Worm (Caenorhabditis elegans) whole organism, L2 larva: ENCODE results near the gene W05B10.4.
A peak's percentile ranks its signal among the peaks of the same experiment; 100 is the strongest.

ENCODE experiments used
- C34F6.9 ChIP-seq: fragments of 150-350 bp; optimal IDR thresholded peaks from 2 replicates; lab custom pipeline; 2014; ENCODE audit warnings: missing biosample characterization, missing genetic modification characterization
- F13H6.1 ChIP-seq: sonication (generic microtip); optimal IDR thresholded peaks from 2 replicates; lab custom pipeline; 2016; ENCODE audit warnings: missing genetic modification characterization, missing compliant biosample characterization
- R02D3.7 ChIP-seq: fragments of 150-350 bp; optimal IDR thresholded peaks from 2 replicates; lab custom pipeline; 2014; ENCODE audit warnings: missing biosample characterization, missing genetic modification characterization
- Y55F3AM.14 ChIP-seq: fragments of 200-800 bp; sonication (Bioruptor generic); optimal IDR thresholded peaks from 2 replicates; lab custom pipeline; 2018; ENCODE audit warnings: mild to moderate bottlenecking, missing genetic modification characterization, missing compliant biosample characterization
- ZK546.5 ChIP-seq: sonication (generic microtip); optimal IDR thresholded peaks from 2 replicates; lab custom pipeline; 2017; ENCODE audit warnings: missing biosample characterization, missing genetic modification characterization
- alr-1 ChIP-seq: fragments of 150-350 bp; optimal IDR thresholded peaks from 2 replicates; lab custom pipeline; 2014; ENCODE audit warnings: missing biosample characterization, missing genetic modification characterization
- aly-2 ChIP-seq: fragments of 150-350 bp; optimal IDR thresholded peaks from 2 replicates; lab custom pipeline; 2014; ENCODE audit warnings: missing biosample characterization, missing genetic modification characterization
- ama-1 ChIP-seq: fragments of 150-350 bp; optimal IDR thresholded peaks from 2 replicates; lab custom pipeline; 2018; ENCODE audit warnings: inconsistent platforms
- blmp-1 ChIP-seq: sonication (generic microtip); optimal IDR thresholded peaks from 2 replicates; lab custom pipeline; 2017; ENCODE audit warnings: missing genetic modification characterization, mild to moderate bottlenecking, missing compliant biosample characterization, antibody characterized with exemption, moderate library complexity; ENCODE audit not compliant: insufficient read depth
- ceh-16 ChIP-seq: fragments of 150-350 bp; optimal IDR thresholded peaks from 2 replicates; lab custom pipeline; 2014; ENCODE audit warnings: missing biosample characterization, missing genetic modification characterization
- ceh-82 ChIP-seq: fragments of 150-350 bp; optimal IDR thresholded peaks from 2 replicates; lab custom pipeline; 2014; ENCODE audit warnings: missing biosample characterization, missing genetic modification characterization
- crh-2 ChIP-seq: sonication (generic microtip); optimal IDR thresholded peaks from 2 replicates; lab custom pipeline; 2017; ENCODE audit warnings: missing biosample characterization, missing genetic modification characterization
- dmd-4 ChIP-seq: sonication (generic microtip); optimal IDR thresholded peaks from 2 replicates; lab custom pipeline; 2017; ENCODE audit warnings: missing biosample characterization, missing genetic modification characterization
- egl-27 ChIP-seq: sonication (generic microtip); optimal IDR thresholded peaks from 3 replicates; lab custom pipeline; 2017; ENCODE audit warnings: missing biosample characterization, missing genetic modification reagents, missing genetic modification characterization
- elt-1 ChIP-seq: fragments of 150-350 bp; optimal IDR thresholded peaks from 2 replicates; lab custom pipeline; 2014; ENCODE audit warnings: missing biosample characterization, missing genetic modification characterization
- elt-3 ChIP-seq: sonication (generic microtip); optimal IDR thresholded peaks from 2 replicates; lab custom pipeline; 2017; ENCODE audit warnings: missing biosample characterization, missing genetic modification characterization
- fos-1 ChIP-seq: fragments of 150-350 bp; optimal IDR thresholded peaks from 2 replicates; lab custom pipeline; 2014; ENCODE audit warnings: missing biosample characterization, missing genetic modification characterization
- gmeb-1 ChIP-seq: fragments of 150-350 bp; optimal IDR thresholded peaks from 2 replicates; lab custom pipeline; 2014; ENCODE audit warnings: missing biosample characterization, missing genetic modification characterization
- lin-13 ChIP-seq: fragments of 150-350 bp; optimal IDR thresholded peaks from 2 replicates; lab custom pipeline; 2014; ENCODE audit warnings: missing biosample characterization, missing genetic modification reagents, missing genetic modification characterization
- lin-39 ChIP-seq: fragments of 150-350 bp; optimal IDR thresholded peaks from 2 replicates; lab custom pipeline; 2014; ENCODE audit warnings: missing biosample characterization, missing genetic modification reagents, missing genetic modification characterization
- lsy-2 ChIP-seq, 2 experiments: fragments of 150-350 bp in 1 of 2; sonication (generic microtip) in 1 of 2; optimal IDR thresholded peaks; 2 replicates each; lab custom pipeline; 2014 to 2017; ENCODE audit warnings: missing biosample characterization in 2 of 2, missing genetic modification characterization in 2 of 2
- mab-5 ChIP-seq: fragments of 150-350 bp; optimal IDR thresholded peaks from 2 replicates; lab custom pipeline; 2014; ENCODE audit warnings: missing biosample characterization, missing genetic modification characterization
- mbf-1 ChIP-seq: sonication (generic microtip); optimal IDR thresholded peaks from 2 replicates; lab custom pipeline; 2017; ENCODE audit warnings: missing biosample characterization, missing genetic modification characterization
- mdl-1 ChIP-seq, 2 experiments: fragments of 150-350 bp in 1 of 2; sonication (generic microtip) in 1 of 2; optimal IDR thresholded peaks; 2 replicates each; lab custom pipeline; 2017; ENCODE audit warnings: missing biosample characterization in 2 of 2, missing genetic modification characterization in 2 of 2
- nhr-10 ChIP-seq: sonication (generic microtip); optimal IDR thresholded peaks from 2 replicates; lab custom pipeline; 2017; ENCODE audit warnings: missing biosample characterization, missing genetic modification characterization
- nhr-11 ChIP-seq: fragments of 150-350 bp; optimal IDR thresholded peaks from 2 replicates; lab custom pipeline; 2014; ENCODE audit warnings: missing biosample characterization, missing genetic modification characterization
- nhr-129 ChIP-seq: fragments of 150-350 bp; optimal IDR thresholded peaks from 2 replicates; lab custom pipeline; 2014; ENCODE audit warnings: missing biosample characterization, missing genetic modification characterization
- nhr-21 ChIP-seq: fragments of 150-350 bp; optimal IDR thresholded peaks from 2 replicates; lab custom pipeline; 2014; ENCODE audit warnings: missing biosample characterization, missing genetic modification characterization
- nhr-23 ChIP-seq: fragments of 150-350 bp; optimal IDR thresholded peaks from 2 replicates; lab custom pipeline; 2014; ENCODE audit warnings: missing biosample characterization, missing genetic modification reagents, missing genetic modification characterization
- nhr-25 ChIP-seq: fragments of 150-350 bp; sonication (generic microtip); optimal IDR thresholded peaks from 3 replicates; lab custom pipeline; 2014; ENCODE audit warnings: missing biosample characterization, missing genetic modification characterization
- nhr-6 ChIP-seq: fragments of 150-350 bp; optimal IDR thresholded peaks from 2 replicates; lab custom pipeline; 2014; ENCODE audit warnings: missing biosample characterization, missing genetic modification characterization
- nhr-77 ChIP-seq: fragments of 150-350 bp; optimal IDR thresholded peaks from 2 replicates; lab custom pipeline; 2014; ENCODE audit warnings: missing biosample characterization, missing genetic modification characterization
- peb-1 ChIP-seq: fragments of 150-350 bp; optimal IDR thresholded peaks from 2 replicates; lab custom pipeline; 2014; ENCODE audit warnings: missing biosample characterization, missing genetic modification characterization
- sem-4 ChIP-seq: fragments of 150-350 bp; optimal IDR thresholded peaks from 2 replicates; lab custom pipeline; 2014; ENCODE audit warnings: missing biosample characterization, missing genetic modification reagents, missing genetic modification characterization
- skn-1 ChIP-seq: sonication (generic microtip); optimal IDR thresholded peaks from 2 replicates; lab custom pipeline; 2017; ENCODE audit warnings: missing biosample characterization, missing genetic modification characterization
- sma-3 ChIP-seq: sonication (generic microtip); optimal IDR thresholded peaks from 2 replicates; lab custom pipeline; 2016; ENCODE audit warnings: missing genetic modification reagents, missing genetic modification characterization, missing compliant biosample characterization
- sma-9 ChIP-seq, 2 experiments: fragments of 150-350 bp in 1 of 2; sonication (generic microtip) in 1 of 2; optimal IDR thresholded peaks; 2 replicates each; lab custom pipeline; 2014 to 2016; ENCODE audit warnings: missing genetic modification characterization in 2 of 2, mild to moderate bottlenecking in 1 of 2, missing biosample characterization in 1 of 2, missing compliant biosample characterization in 1 of 2, missing genetic modification reagents in 1 of 2, moderate library complexity in 1 of 2
- snpc-4 ChIP-seq: fragments of 150-350 bp; optimal IDR thresholded peaks from 2 replicates; lab custom pipeline; 2014; ENCODE audit warnings: missing biosample characterization, missing genetic modification characterization
- unc-39 ChIP-seq: fragments of 150-350 bp; optimal IDR thresholded peaks from 2 replicates; lab custom pipeline; 2014; ENCODE audit warnings: missing biosample characterization, missing genetic modification characterization
- unc-55 ChIP-seq: fragments of 150-350 bp; sonication (generic microtip); optimal IDR thresholded peaks from 3 replicates; lab custom pipeline; 2014; ENCODE audit warnings: missing biosample characterization, missing genetic modification reagents, missing genetic modification characterization
- zag-1 ChIP-seq: fragments of 150-350 bp; optimal IDR thresholded peaks from 2 replicates; lab custom pipeline; 2014; ENCODE audit warnings: missing biosample characterization, missing genetic modification characterization
- ztf-1 ChIP-seq: fragments of 200-800 bp; sonication (Bioruptor generic); conservative IDR thresholded peaks from 2 replicates; pipeline ENCODE4 v1.3.6; 2022; ENCODE audit warnings: missing genetic modification characterization, missing compliant biosample characterization
- ztf-11 ChIP-seq: sonication (generic microtip); optimal IDR thresholded peaks from 2 replicates; lab custom pipeline; 2017; ENCODE audit warnings: missing biosample characterization, missing genetic modification characterization
- ztf-4 ChIP-seq: fragments of 150-350 bp; optimal IDR thresholded peaks from 2 replicates; lab custom pipeline; 2014; ENCODE audit warnings: missing biosample characterization, missing genetic modification characterization

The W05B10.4 gene

DNA sequence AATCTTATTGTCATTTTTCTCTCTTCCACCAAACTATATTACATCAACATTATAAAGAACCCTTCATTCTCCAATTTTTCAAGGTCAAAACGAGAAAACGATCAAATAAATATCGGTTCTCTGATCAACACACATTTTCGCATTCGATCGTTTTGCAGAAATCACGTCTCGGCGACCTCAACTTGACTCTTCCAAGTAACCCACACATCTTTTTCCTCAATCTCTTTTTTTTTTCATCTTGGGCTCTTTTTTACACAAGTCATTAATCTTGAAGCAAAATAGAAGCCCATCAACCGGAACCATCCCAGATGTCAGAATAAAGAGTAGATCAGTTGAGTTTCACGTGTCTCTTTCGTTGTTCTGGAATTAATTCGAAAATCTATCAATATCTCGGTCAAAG is 31.8 kb upstream of the W05B10.4 start:
- no peak for TF ChIP-seq nhr-23 (tag; lab: Kevin White, UChicago)
- no peak for TF ChIP-seq sma-3 (GFP tag; lab: Kevin White, UChicago)
- peak; percentile 16 for TF ChIP-seq crh-2 (tag; lab: Kevin White, UChicago)
- no peak for TF ChIP-seq nhr-21 (tag; lab: Kevin White, UChicago)
- no peak for TF ChIP-seq snpc-4 (tag; lab: Kevin White, UChicago)
- TF ChIP-seq mdl-1 (tag; optimal IDR thresholded peaks at IDR 0.05; lab: Kevin White, UChicago): no peak
- no peak for TF ChIP-seq peb-1
- no peak for TF ChIP-seq nhr-10
- TF ChIP-seq Y55F3AM.14 (GFP tag; lab: Kevin White, UChicago): no peak
- no peak for TF ChIP-seq lin-39
- no peak for TF ChIP-seq alr-1 (tag; lab: Kevin White, UChicago)
- TF ChIP-seq ceh-16 (tag; lab: Kevin White, UChicago): no peak
- no peak for TF ChIP-seq lin-13 (GFP tag; lab: Kevin White, UChicago)
- no peak for TF ChIP-seq ztf-4 (tag; lab: Kevin White, UChicago)
- TF ChIP-seq nhr-25 (tag; lab: Kevin White, UChicago): peak; percentile 71
- TF ChIP-seq nhr-129: peak; percentile 55
- no peak for TF ChIP-seq nhr-6 (tag; lab: Kevin White, UChicago)
- peak in 1 of 2 experiments; percentile 31 for TF ChIP-seq lsy-2 (tag; optimal IDR thresholded peaks at IDR 0.05; lab: Kevin White, UChicago)
- no peak for TF ChIP-seq aly-2
- peak; percentile 62 for TF ChIP-seq sma-9 (GFP tag; optimal IDR thresholded peaks at IDR 0.05; lab: Kevin White, UChicago)
- TF ChIP-seq sma-9 (tag; optimal IDR thresholded peaks at IDR 0.05; lab: Kevin White, UChicago): no peak
- TF ChIP-seq nhr-77 (tag; lab: Kevin White, UChicago): no peak
- no peak for TF ChIP-seq skn-1 (tag; lab: Kevin White, UChicago)
- TF ChIP-seq zag-1 (tag; lab: Kevin White, UChicago): no peak
- no peak for TF ChIP-seq dmd-4 (tag; lab: Kevin White, UChicago)
- peak; percentile 41 for TF ChIP-seq F13H6.1 (tag; lab: Kevin White, UChicago)
- no peak for TF ChIP-seq gmeb-1 (tag; lab: Kevin White, UChicago)
- TF ChIP-seq elt-3 (tag; lab: Kevin White, UChicago): no peak
- no peak for TF ChIP-seq fos-1
- no peak for TF ChIP-seq blmp-1 (tag; lab: Kevin White, UChicago)
- TF ChIP-seq ztf-1 (GFP tag; lab: Robert Waterston, UW): no peak
- peak; percentile 3 for TF ChIP-seq C34F6.9
- no peak for TF ChIP-seq ZK546.5 (tag; lab: Kevin White, UChicago)
- TF ChIP-seq mbf-1 (tag; lab: Kevin White, UChicago): no peak
- peak; percentile 24 for TF ChIP-seq sem-4 (tag; lab: Kevin White, UChicago)
- no peak for TF ChIP-seq unc-39 (tag; lab: Kevin White, UChicago)
- TF ChIP-seq ama-1 (lab: Kevin White, UChicago): no peak
- TF ChIP-seq ceh-82 (tag; lab: Kevin White, UChicago): no peak
- TF ChIP-seq mab-5: peak; percentile 17
- TF ChIP-seq ztf-11 (tag; lab: Kevin White, UChicago): no peak
- no peak for TF ChIP-seq elt-1 (tag; lab: Kevin White, UChicago)

ce11 chrV:12637238-12637690 is 30.8 kb upstream of the W05B10.4 start, which contains the start of gene F56H9.2:
F56H9.2 (plus strand) TSS chrV:12637663.
- peak; percentile 47 for TF ChIP-seq lin-13 (GFP tag; lab: Kevin White, UChicago)
- TF ChIP-seq gmeb-1 (tag; lab: Kevin White, UChicago): peak; percentile 68
- peak; percentile 58 for TF ChIP-seq sem-4 (tag; lab: Kevin White, UChicago)
- peak; percentile 66 to 80 for TF ChIP-seq mdl-1 (tag; optimal IDR thresholded peaks at IDR 0.05; lab: Kevin White, UChicago)
- TF ChIP-seq nhr-11: no peak
- TF ChIP-seq aly-2: no peak
- peak; percentile 85 for TF ChIP-seq nhr-21 (tag; lab: Kevin White, UChicago)
- peak; percentile 65 for TF ChIP-seq crh-2 (tag; lab: Kevin White, UChicago)
- TF ChIP-seq C34F6.9: peak; percentile 60
- no peak for TF ChIP-seq peb-1
- peak; percentile 69 for TF ChIP-seq ama-1 (lab: Kevin White, UChicago)
- TF ChIP-seq nhr-25 (tag; lab: Kevin White, UChicago): peak; percentile 92
- TF ChIP-seq fos-1: peak; percentile 62
- peak; percentile 88 for TF ChIP-seq sma-3 (GFP tag; lab: Kevin White, UChicago)
- TF ChIP-seq sma-9 (GFP tag; optimal IDR thresholded peaks at IDR 0.05; lab: Kevin White, UChicago): peak; percentile 99
- TF ChIP-seq sma-9 (tag; optimal IDR thresholded peaks at IDR 0.05; lab: Kevin White, UChicago): no peak
- TF ChIP-seq lsy-2 (tag; optimal IDR thresholded peaks at IDR 0.05; lab: Kevin White, UChicago): peak in 1 of 2 experiments; percentile 60
- TF ChIP-seq unc-39 (tag; lab: Kevin White, UChicago): no peak
- peak; percentile 57 for TF ChIP-seq ceh-16 (tag; lab: Kevin White, UChicago)
- no peak for TF ChIP-seq R02D3.7
- peak; percentile 90 for TF ChIP-seq egl-27 (tag; lab: Kevin White, UChicago)
- peak; percentile 90 for TF ChIP-seq nhr-129
- peak; percentile 75 for TF ChIP-seq Y55F3AM.14 (GFP tag; lab: Kevin White, UChicago)
- TF ChIP-seq unc-55 (GFP tag; lab: Kevin White, UChicago): peak; percentile 39
- peak; percentile 93 for TF ChIP-seq F13H6.1 (tag; lab: Kevin White, UChicago)
- peak; percentile 56 for TF ChIP-seq ztf-4 (tag; lab: Kevin White, UChicago)
- peak; percentile 79 for TF ChIP-seq blmp-1 (tag; lab: Kevin White, UChicago)
- TF ChIP-seq, all 48 proteins: peak for 21
